Worm (Caenorhabditis elegans) whole organism, L3 larva: ENCODE measurements around the gene C17C3.5.

ENCODE experiments used
- R02D3.7 ChIP-seq: fragments of 150-350 bp; optimal IDR thresholded peaks from 2 replicates; lab custom pipeline; 2014; ENCODE audit warnings: missing biosample characterization, missing genetic modification characterization
- aly-2 ChIP-seq: fragments of 150-350 bp; optimal IDR thresholded peaks from 2 replicates; lab custom pipeline; 2014; ENCODE audit warnings: missing biosample characterization, missing genetic modification characterization
- ama-1 ChIP-seq: fragments of 150-350 bp; optimal IDR thresholded peaks from 2 replicates; lab custom pipeline; 2018
- ceh-16 ChIP-seq: sonication (generic microtip); optimal IDR thresholded peaks from 2 replicates; lab custom pipeline; 2017; ENCODE audit warnings: missing biosample characterization, missing genetic modification characterization
- ceh-28 ChIP-seq: fragments of 150-350 bp; optimal IDR thresholded peaks from 2 replicates; lab custom pipeline; 2014; ENCODE audit warnings: missing biosample characterization, missing genetic modification reagents, missing genetic modification characterization
- ceh-82 ChIP-seq: fragments of 150-350 bp; optimal IDR thresholded peaks from 2 replicates; lab custom pipeline; 2014; ENCODE audit warnings: missing biosample characterization, missing genetic modification characterization
- ceh-9 ChIP-seq: sonication (generic microtip); optimal IDR thresholded peaks from 2 replicates; lab custom pipeline; 2018; ENCODE audit warnings: missing biosample characterization, missing genetic modification characterization
- egl-27 ChIP-seq: sonication (generic microtip); optimal IDR thresholded peaks from 4 replicates; lab custom pipeline; 2017; ENCODE audit warnings: missing biosample characterization, missing genetic modification reagents, missing genetic modification characterization
- egl-5 ChIP-seq: fragments of 150-350 bp; optimal IDR thresholded peaks from 2 replicates; lab custom pipeline; 2017; ENCODE audit warnings: missing biosample characterization, missing genetic modification reagents, missing genetic modification characterization, inconsistent platforms
- elt-1 ChIP-seq: fragments of 150-350 bp; optimal IDR thresholded peaks from 2 replicates; lab custom pipeline; 2014; ENCODE audit warnings: missing biosample characterization, missing genetic modification characterization
- elt-2 ChIP-seq: sonication (generic microtip); optimal IDR thresholded peaks from 2 replicates; lab custom pipeline; 2016; ENCODE audit warnings: missing genetic modification reagents, mild to moderate bottlenecking, missing genetic modification characterization, missing compliant biosample characterization
- elt-3 ChIP-seq, 3 experiments: fragments of 150-350 bp in 1 of 3; sonication (generic microtip) in 2 of 3; optimal IDR thresholded peaks; 2 replicates in 2 of 3; 4 replicates in 1 of 3; lab custom pipeline; 2014 to 2017; ENCODE audit warnings: missing biosample characterization in 3 of 3, missing genetic modification characterization in 3 of 3
- eor-1 ChIP-seq, 2 experiments: fragments of 150-350 bp; optimal IDR thresholded peaks; 2 replicates each; lab custom pipeline; 2014 to 2018; ENCODE audit warnings: missing biosample characterization in 2 of 2, missing genetic modification characterization in 2 of 2
- fkh-10 ChIP-seq: sonication (generic microtip); optimal IDR thresholded peaks from 2 replicates; lab custom pipeline; 2017; ENCODE audit warnings: missing biosample characterization, missing genetic modification reagents, missing genetic modification characterization
- fos-1 ChIP-seq: fragments of 150-350 bp; optimal IDR thresholded peaks from 2 replicates; lab custom pipeline; 2014; ENCODE audit warnings: missing biosample characterization, missing genetic modification characterization
- hmg-11 ChIP-seq: sonication (generic microtip); optimal IDR thresholded peaks from 2 replicates; lab custom pipeline; 2016; ENCODE audit warnings: missing genetic modification characterization, missing compliant biosample characterization
- jun-1 ChIP-seq: fragments of 150-350 bp; optimal IDR thresholded peaks from 2 replicates; lab custom pipeline; 2014; ENCODE audit warnings: missing biosample characterization, missing genetic modification reagents, missing genetic modification characterization
- lin-15B ChIP-seq: fragments of 150-350 bp; optimal IDR thresholded peaks from 2 replicates; lab custom pipeline; 2014; ENCODE audit warnings: missing biosample characterization, missing genetic modification characterization
- lsy-12 ChIP-seq: sonication (generic microtip); optimal IDR thresholded peaks from 2 replicates; lab custom pipeline; 2016; ENCODE audit warnings: mild to moderate bottlenecking, missing genetic modification characterization, missing compliant biosample characterization
- nfya-1 ChIP-seq: sonication (generic microtip); optimal IDR thresholded peaks from 2 replicates; lab custom pipeline; 2017; ENCODE audit warnings: missing genetic modification characterization, mild to moderate bottlenecking, missing compliant biosample characterization, antibody characterized with exemption, moderate library complexity; ENCODE audit not compliant: insufficient read depth
- nhr-11 ChIP-seq: fragments of 150-350 bp; optimal IDR thresholded peaks from 2 replicates; lab custom pipeline; 2014; ENCODE audit warnings: missing biosample characterization, missing genetic modification characterization
- nhr-23 ChIP-seq: fragments of 150-350 bp; optimal IDR thresholded peaks from 2 replicates; lab custom pipeline; 2014; ENCODE audit warnings: missing biosample characterization, missing genetic modification reagents, missing genetic modification characterization
- nhr-237 ChIP-seq: fragments of 150-350 bp; optimal IDR thresholded peaks from 2 replicates; lab custom pipeline; 2014; ENCODE audit warnings: missing biosample characterization, missing genetic modification characterization
- nhr-28 ChIP-seq: fragments of 150-350 bp; optimal IDR thresholded peaks from 2 replicates; lab custom pipeline; 2014; ENCODE audit warnings: missing biosample characterization, missing genetic modification characterization
- nhr-43 ChIP-seq: sonication (generic microtip); optimal IDR thresholded peaks from 2 replicates; lab custom pipeline; 2016; ENCODE audit warnings: mild to moderate bottlenecking, missing genetic modification characterization, missing compliant biosample characterization; ENCODE audit not compliant: poor library complexity, severe bottlenecking
- nhr-67 ChIP-seq: fragments of 150-350 bp; optimal IDR thresholded peaks from 2 replicates; lab custom pipeline; 2014; ENCODE audit warnings: missing biosample characterization, missing genetic modification characterization
- nhr-77 ChIP-seq: fragments of 150-350 bp; optimal IDR thresholded peaks from 2 replicates; lab custom pipeline; 2014; ENCODE audit warnings: missing biosample characterization, missing genetic modification characterization
- pqm-1 ChIP-seq: fragments of 150-350 bp; optimal IDR thresholded peaks from 2 replicates; lab custom pipeline; 2017; ENCODE audit warnings: missing biosample characterization, missing genetic modification characterization, inconsistent platforms
- sea-2 ChIP-seq: fragments of 150-350 bp; sonication (generic microtip); optimal IDR thresholded peaks from 4 replicates; lab custom pipeline; 2014; ENCODE audit warnings: missing biosample characterization, missing genetic modification reagents, missing genetic modification characterization
- tbx-2 ChIP-seq: sonication (generic microtip); optimal IDR thresholded peaks from 2 replicates; lab custom pipeline; 2016; ENCODE audit warnings: mild to moderate bottlenecking, missing genetic modification characterization, missing compliant biosample characterization
- unc-39 ChIP-seq: sonication (generic microtip); optimal IDR thresholded peaks from 4 replicates; lab custom pipeline; 2017; ENCODE audit warnings: missing biosample characterization, missing genetic modification characterization
- ztf-11 ChIP-seq: fragments of 150-350 bp; optimal IDR thresholded peaks from 2 replicates; lab custom pipeline; 2014; ENCODE audit warnings: missing biosample characterization, missing genetic modification characterization

Gene C17C3.5

DNA sequence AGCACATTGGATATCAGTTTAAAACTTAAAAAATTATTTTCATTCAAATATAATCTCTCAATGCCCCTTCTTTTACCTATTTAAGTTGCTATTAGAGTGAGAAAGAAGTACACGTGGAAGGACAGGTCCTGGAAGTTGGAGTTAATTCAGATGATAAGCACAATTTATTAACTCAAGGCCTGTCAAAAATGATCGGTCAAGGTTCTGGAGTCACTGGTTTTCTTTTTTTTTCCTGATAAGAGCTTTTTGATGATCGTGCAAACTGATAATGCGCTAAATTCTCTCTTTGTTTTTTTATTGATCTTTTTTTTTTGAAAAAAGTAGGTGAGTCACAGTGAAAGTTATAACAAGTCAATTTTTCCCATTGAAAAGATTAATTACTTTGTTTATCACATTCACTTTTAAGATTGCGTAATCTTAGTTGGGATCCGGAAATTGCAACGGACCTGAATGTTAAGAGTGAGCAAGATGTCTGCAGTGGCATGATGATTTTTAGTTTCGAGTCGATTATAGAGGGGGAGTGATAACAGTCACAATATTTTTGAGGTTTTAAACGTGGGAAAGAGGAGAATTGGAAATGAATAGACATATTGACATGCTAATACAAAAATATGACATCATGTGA lies 39.0 kb upstream of the C17C3.5 start:
- no peak for TF ChIP-seq fkh-10 (GFP tag; lab: Kevin White, UChicago)
- TF ChIP-seq ceh-28 (tag; lab: Kevin White, UChicago), result no peak
- peak; percentile 68 for TF ChIP-seq pqm-1 (tag; lab: Kevin White, UChicago)
- no peak for TF ChIP-seq ceh-9 (tag; lab: Kevin White, UChicago)
- TF ChIP-seq ceh-16, result no peak
- TF ChIP-seq unc-39 (tag; lab: Kevin White, UChicago), result no peak
- TF ChIP-seq R02D3.7 (tag; lab: Kevin White, UChicago), result no peak
- TF ChIP-seq nhr-237, result no peak
- TF ChIP-seq elt-2 (tag; lab: Kevin White, UChicago), result peak; percentile 100

DNA sequence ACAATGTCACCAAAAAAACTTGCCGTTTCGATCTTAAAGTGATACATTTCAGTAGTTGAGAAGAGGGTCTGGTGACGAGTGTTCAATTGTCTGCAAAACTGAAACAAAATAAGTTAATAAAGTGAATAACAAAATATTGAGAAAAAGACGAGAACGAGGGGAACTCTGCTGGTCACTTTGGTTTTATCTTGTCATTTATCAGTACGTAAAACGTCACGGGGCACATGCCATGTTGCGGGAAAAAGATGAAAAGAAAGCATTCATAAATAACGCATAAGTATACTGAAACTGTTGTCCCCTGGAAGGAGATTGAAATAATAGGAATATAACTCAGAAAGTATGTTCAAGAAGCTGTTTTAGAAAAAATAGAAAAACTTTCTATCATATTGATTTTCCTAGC lies 36.8 kb upstream of the C17C3.5 start, which contains the start of gene sahd-1:
sahd-1 (minus strand) TSS at position 100 of the 400 bp plus-strand sequence.
- TF ChIP-seq pqm-1 (tag; lab: Kevin White, UChicago) (peak; percentile 38), elt-2 (tag; lab: Kevin White, UChicago) (peak; percentile 64), unc-39 (tag; lab: Kevin White, UChicago) (no peak)
- TF ChIP-seq, all 47 proteins: peak for 2

DNA sequence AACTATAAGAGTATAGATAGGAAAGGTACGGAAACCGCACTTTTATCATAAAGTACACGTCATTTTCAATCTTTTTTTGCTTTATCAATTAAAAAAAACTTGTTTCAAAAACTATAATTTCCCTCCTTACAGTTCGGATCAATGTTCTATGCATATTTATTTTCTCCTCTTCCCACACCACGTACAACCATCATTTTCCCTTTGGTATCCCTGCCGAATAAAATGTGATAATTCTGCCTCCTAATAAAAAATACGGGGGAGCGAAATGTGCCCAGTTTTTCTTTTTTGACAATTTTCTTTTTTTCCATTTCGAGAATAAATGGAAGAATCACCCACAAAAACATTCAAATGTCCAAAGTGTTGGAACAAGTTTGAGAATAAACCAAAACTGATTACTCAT lies 36.1 kb upstream of the C17C3.5 start, which contains the start of gene ZK177.3:
ZK177.3 (plus strand) TSS at position 301 of the 400 bp plus-strand sequence.
- TF ChIP-seq elt-2 (tag; lab: Kevin White, UChicago) (peak; percentile 65), ceh-82 (no peak)

DNA sequence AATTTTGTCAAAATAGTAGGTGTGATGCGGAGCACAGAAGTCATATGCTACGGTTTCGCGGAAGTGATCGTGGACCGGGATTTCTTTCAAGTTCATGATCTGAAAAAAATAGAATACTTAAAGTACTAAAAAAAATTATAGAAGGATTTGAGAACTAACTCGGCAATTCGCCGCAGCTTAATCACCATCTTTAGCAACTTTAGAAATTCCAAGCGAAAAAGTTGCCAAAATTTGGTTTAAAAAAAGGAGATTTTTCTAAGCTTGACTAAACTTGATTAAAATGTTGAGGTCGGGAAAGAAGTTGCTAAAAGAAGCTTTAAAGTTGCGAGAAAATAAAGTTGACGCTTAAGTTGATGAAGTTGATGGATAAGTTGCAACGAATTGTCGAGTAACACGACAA lies 34.0 kb upstream of the C17C3.5 start, which contains the start of gene ZK177.9:
ZK177.9 (minus strand) TSS at position 101 of the 400 bp plus-strand sequence.
- TF ChIP-seq nhr-11 (tag; lab: Kevin White, UChicago), result no peak
- no peak for TF ChIP-seq ceh-28 (tag; lab: Kevin White, UChicago)
- no peak for TF ChIP-seq fos-1 (tag; lab: Kevin White, UChicago)
- no peak for TF ChIP-seq eor-1 (tag; optimal IDR thresholded peaks at IDR 0.05; lab: Kevin White, UChicago)
- TF ChIP-seq jun-1, result no peak
- TF ChIP-seq nhr-28 (tag; lab: Kevin White, UChicago), result no peak
- TF ChIP-seq sea-2, result no peak
- TF ChIP-seq elt-3 (tag; optimal IDR thresholded peaks at IDR 0.05; lab: Kevin White, UChicago), result no peak
- TF ChIP-seq egl-27 (tag; lab: Kevin White, UChicago), result no peak
- no peak for TF ChIP-seq lsy-12 (tag; lab: Kevin White, UChicago)
- no peak for TF ChIP-seq nhr-237
- no peak for TF ChIP-seq nhr-77 (tag; lab: Kevin White, UChicago)
- no peak for TF ChIP-seq nhr-67 (tag; lab: Kevin White, UChicago)
- TF ChIP-seq lin-15B (tag; lab: Kevin White, UChicago), result no peak
- TF ChIP-seq ama-1 (lab: Kevin White, UChicago), result no peak
- TF ChIP-seq nhr-23, result no peak
- no peak for TF ChIP-seq nhr-43 (tag; lab: Kevin White, UChicago)
- TF ChIP-seq ztf-11, result no peak

DNA sequence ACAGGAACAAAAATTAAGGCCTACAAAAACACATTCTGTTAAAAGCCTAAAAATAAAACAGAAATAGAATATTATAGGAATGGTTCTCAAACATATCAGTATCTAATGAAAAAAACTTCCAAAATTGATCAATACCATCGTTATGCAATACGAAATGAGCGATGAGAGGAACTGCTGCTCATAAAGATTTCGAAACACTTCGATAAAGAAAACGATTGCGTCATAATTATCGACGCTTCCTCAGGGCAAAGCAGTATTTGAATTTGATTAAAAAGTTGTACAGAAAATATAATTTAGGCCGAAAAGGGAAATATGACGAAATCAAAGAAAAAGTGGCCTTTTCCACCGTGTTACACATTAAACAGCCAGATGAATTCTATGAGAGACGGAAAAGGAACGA lies 33.6 kb upstream of the C17C3.5 start:
- no peak for TF ChIP-seq nfya-1 (tag; lab: Kevin White, UChicago)
- no peak for TF ChIP-seq nhr-67 (tag; lab: Kevin White, UChicago)
- no peak for TF ChIP-seq nhr-23
- TF ChIP-seq aly-2 (tag; lab: Kevin White, UChicago), result no peak
- no peak for TF ChIP-seq tbx-2
- TF ChIP-seq unc-39 (tag; lab: Kevin White, UChicago), result no peak
- TF ChIP-seq egl-5 (tag; lab: Kevin White, UChicago), result no peak

DNA sequence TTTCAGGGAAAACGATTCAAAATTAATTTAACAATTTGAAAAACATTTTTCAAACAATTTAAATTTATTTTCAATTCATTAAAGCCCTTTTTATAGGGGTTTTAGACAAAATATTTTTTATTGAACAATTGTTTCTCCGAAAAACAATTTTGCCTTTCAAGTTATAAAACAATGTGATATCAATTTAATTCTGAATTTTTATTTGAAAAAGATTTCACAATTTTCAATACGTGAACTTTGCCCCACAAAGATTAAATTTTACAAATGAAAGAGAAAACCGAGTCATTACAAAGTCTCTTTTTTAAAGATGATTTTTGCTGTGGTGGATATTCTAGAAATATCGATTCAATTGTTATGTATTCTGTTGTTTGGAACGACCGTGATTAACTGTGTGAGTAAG lies 32.7 kb upstream of the C17C3.5 start, which contains the start of gene ZK177.2:
ZK177.2 (plus strand) TSS at position 301 of the 400 bp plus-strand sequence.
- no peak for TF ChIP-seq aly-2 (tag; lab: Kevin White, UChicago)
- TF ChIP-seq elt-1, result no peak
- TF ChIP-seq elt-2 (tag; lab: Kevin White, UChicago), result no peak
- TF ChIP-seq hmg-11 (tag; lab: Kevin White, UChicago), result no peak
